Fruit fly (Drosophila melanogaster) whole organism, adult: ENCODE data around the gene TwdlW.

Source experiments
- CG11617 ChIP-seq: fragments of 200-800 bp; sonication (Bioruptor generic); optimal IDR thresholded peaks from 2 replicates; lab custom pipeline; 2017; ENCODE audit warnings: mild to moderate bottlenecking, missing biosample characterization, missing genetic modification reagents, missing genetic modification characterization
- CG12768 ChIP-seq: fragments of 200-800 bp; sonication (Bioruptor generic); optimal IDR thresholded peaks from 2 replicates; lab custom pipeline; 2017; ENCODE audit warnings: missing biosample characterization, missing genetic modification characterization, mild to moderate bottlenecking, moderate library complexity, missing genetic modification reagents
- CG14711 ChIP-seq: fragments of 200-800 bp; sonication (Bioruptor generic); optimal IDR thresholded peaks from 2 replicates; lab custom pipeline; 2018; ENCODE audit warnings: missing biosample characterization, mild to moderate bottlenecking, missing genetic modification characterization, moderate library complexity
- CG1620 ChIP-seq: fragments of 200-800 bp; sonication (Bioruptor generic); optimal IDR thresholded peaks from 2 replicates; lab custom pipeline; 2016; ENCODE audit warnings: missing biosample characterization, missing genetic modification characterization
- CG33017 ChIP-seq: fragments of 200-800 bp; sonication (Bioruptor generic); optimal IDR thresholded peaks from 2 replicates; lab custom pipeline; 2018; ENCODE audit warnings: missing biosample characterization, mild to moderate bottlenecking, missing genetic modification characterization, moderate library complexity
- CG5204 ChIP-seq: fragments of 200-800 bp; sonication (Bioruptor generic); optimal IDR thresholded peaks from 2 replicates; lab custom pipeline; 2016; ENCODE audit warnings: missing biosample characterization, missing genetic modification characterization
- CG7045 ChIP-seq: fragments of 200-800 bp; sonication (Bioruptor generic); optimal IDR thresholded peaks from 2 replicates; lab custom pipeline; 2017; ENCODE audit warnings: missing biosample characterization, mild to moderate bottlenecking, missing genetic modification characterization
- CG7101 ChIP-seq: fragments of 200-800 bp; sonication (Bioruptor generic); optimal IDR thresholded peaks from 2 replicates; lab custom pipeline; 2018; ENCODE audit warnings: missing biosample characterization, mild to moderate bottlenecking, missing genetic modification characterization, moderate library complexity
- Clk ChIP-seq: fragments of 200-800 bp; sonication (Bioruptor generic); optimal IDR thresholded peaks from 2 replicates; lab custom pipeline; 2017; ENCODE audit warnings: missing biosample characterization, missing genetic modification characterization
- Crg-1 ChIP-seq: fragments of 200-800 bp; sonication (Bioruptor generic); optimal IDR thresholded peaks from 2 replicates; lab custom pipeline; 2016; ENCODE audit warnings: missing biosample characterization, missing genetic modification characterization
- Hr96 ChIP-seq: fragments of 200-800 bp; sonication (Bioruptor generic); optimal IDR thresholded peaks from 2 replicates; lab custom pipeline; 2016; ENCODE audit warnings: missing biosample characterization, missing genetic modification characterization
- Mnt ChIP-seq: fragments of 200-800 bp; sonication (Bioruptor generic); optimal IDR thresholded peaks from 2 replicates; lab custom pipeline; 2016; ENCODE audit warnings: missing biosample characterization, mild to moderate bottlenecking, missing genetic modification characterization
- bab1 ChIP-seq: fragments of 200-800 bp; sonication (Bioruptor generic); optimal IDR thresholded peaks from 3 replicates; lab custom pipeline; 2019; ENCODE audit warnings: missing biosample characterization, mild to moderate bottlenecking, missing genetic modification characterization, moderate library complexity
- cic ChIP-seq: fragments of 200-800 bp; sonication (Bioruptor generic); optimal IDR thresholded peaks from 2 replicates; lab custom pipeline; 2017; ENCODE audit warnings: missing biosample characterization, mild to moderate bottlenecking, missing genetic modification characterization, moderate library complexity
- cnc ChIP-seq, 2 experiments: fragments of >200 bp; optimal IDR thresholded peaks; 2 replicates each; lab custom pipeline; 2017
- kay ChIP-seq: fragments of 200-800 bp; sonication (Bioruptor generic); peaks from one replicate; lab custom pipeline; 2016; ENCODE audit warnings: missing biosample characterization, missing genetic modification characterization, borderline replicate concordance
- ovo ChIP-seq: fragments of 200-800 bp; sonication (Bioruptor generic); optimal IDR thresholded peaks from 2 replicates; lab custom pipeline; 2016; ENCODE audit warnings: missing biosample characterization, missing genetic modification characterization
- pad ChIP-seq: fragments of 200-800 bp; sonication (Bioruptor generic); optimal IDR thresholded peaks from 3 replicates; lab custom pipeline; 2017; ENCODE audit warnings: missing biosample characterization, missing genetic modification characterization, mild to moderate bottlenecking, moderate library complexity, missing genetic modification reagents
- tj ChIP-seq: fragments of 200-800 bp; sonication (Bioruptor generic); optimal IDR thresholded peaks from 3 replicates; lab custom pipeline; 2017; ENCODE audit warnings: missing biosample characterization, mild to moderate bottlenecking, missing genetic modification characterization, moderate library complexity
- toe ChIP-seq: fragments of 200-800 bp; sonication (Bioruptor generic); optimal IDR thresholded peaks from 2 replicates; lab custom pipeline; 2016; ENCODE audit warnings: missing biosample characterization, missing genetic modification characterization

Gene TwdlW

DNA sequence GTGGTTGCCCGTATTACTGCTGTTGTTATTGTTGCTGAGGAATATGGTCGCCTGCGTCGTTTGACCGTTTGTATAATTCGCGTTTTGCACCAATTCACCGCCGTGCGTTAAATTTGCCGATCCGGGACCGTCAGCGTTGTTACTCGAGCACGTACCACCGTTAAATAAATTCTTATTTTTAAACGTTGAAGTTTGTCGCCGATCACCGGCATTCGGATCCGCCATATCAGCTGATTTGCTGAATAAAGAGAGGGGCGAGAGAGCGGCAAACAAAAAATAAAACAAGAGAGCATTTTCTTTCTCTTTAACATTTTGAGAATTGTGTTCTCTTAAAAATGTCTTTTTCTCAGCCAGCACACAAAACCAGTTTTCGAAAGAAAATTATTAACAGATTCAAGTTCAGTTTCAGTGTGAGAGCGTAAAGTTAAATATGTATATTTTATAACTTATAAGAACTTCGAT lies 23.3 kb downstream of the TwdlW start:
- TF ChIP-seq cnc (optimal IDR thresholded peaks at IDR 0.05; lab: Kevin White, UChicago) (no peak), Hr96 (GFP tag; lab: Kevin White, UChicago) (no peak), CG14711 (tag; lab: Kevin White, UChicago) (no peak), cic (GFP tag; lab: Kevin White, UChicago) (peak; percentile 11), tj (GFP tag; lab: Kevin White, UChicago) (peak; percentile 80), pad (no peak), CG11617 (GFP tag; lab: Kevin White, UChicago) (no peak), CG1620 (GFP tag; lab: Kevin White, UChicago) (no peak), Crg-1 (GFP tag; lab: Kevin White, UChicago) (no peak), Clk (GFP tag; lab: Kevin White, UChicago) (no peak), CG12768 (peak; percentile 6), CG5204 (GFP tag; lab: Kevin White, UChicago) (no peak), CG7101 (tag; lab: Kevin White, UChicago) (peak; percentile 3), CG33017 (tag; lab: Kevin White, UChicago) (peak; percentile 2), kay (GFP tag; lab: Kevin White, UChicago) (no peak), bab1 (GFP tag; lab: Kevin White, UChicago) (peak; percentile 43), Mnt (GFP tag; lab: Kevin White, UChicago) (peak; percentile 7), CG7045 (GFP tag; lab: Kevin White, UChicago) (no peak), ovo (GFP tag; lab: Kevin White, UChicago) (no peak), toe (GFP tag; lab: Kevin White, UChicago) (no peak)

DNA sequence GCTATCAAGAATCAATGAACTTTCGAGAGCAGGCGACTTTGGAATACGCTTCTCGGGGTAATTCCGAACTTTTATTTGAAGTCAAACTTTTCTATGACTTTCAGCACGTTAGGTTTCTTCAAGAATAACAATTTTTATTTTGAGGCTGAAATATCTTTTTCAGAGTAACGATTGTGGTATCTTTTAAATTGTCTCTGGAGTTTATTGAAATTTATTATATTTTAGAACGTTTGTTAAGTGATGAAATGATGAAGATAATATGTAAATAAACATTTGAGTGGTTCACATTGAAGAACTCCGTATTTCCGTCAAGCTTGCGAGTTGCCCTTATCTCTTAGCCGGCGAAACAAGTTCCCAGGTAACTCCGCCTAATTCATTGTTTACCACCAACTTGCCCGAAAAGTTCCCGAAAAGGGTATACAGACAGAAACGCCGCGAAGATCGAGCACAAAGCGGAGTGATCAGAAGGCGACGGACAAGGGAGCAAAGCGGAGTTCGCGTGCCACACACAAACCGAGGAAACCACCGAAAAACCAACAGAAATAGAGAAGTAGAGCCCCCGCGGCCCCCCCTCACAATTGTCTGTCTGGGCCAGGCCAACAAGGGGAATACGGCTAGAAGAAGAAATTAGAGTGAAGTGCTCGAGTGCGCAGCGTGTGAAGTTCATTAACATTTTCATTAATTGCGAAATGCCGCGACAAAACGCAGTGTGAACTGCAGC lies 24.4 kb downstream of the TwdlW start:
- TF ChIP-seq CG33017 (tag; lab: Kevin White, UChicago) (no peak), cnc (optimal IDR thresholded peaks at IDR 0.05; lab: Kevin White, UChicago) (no peak), CG12768 (no peak), pad (no peak), bab1 (GFP tag; lab: Kevin White, UChicago) (no peak), CG7101 (tag; lab: Kevin White, UChicago) (no peak), Hr96 (GFP tag; lab: Kevin White, UChicago) (no peak), kay (GFP tag; lab: Kevin White, UChicago) (no peak), CG11617 (GFP tag; lab: Kevin White, UChicago) (no peak), Mnt (GFP tag; lab: Kevin White, UChicago) (no peak), ovo (GFP tag; lab: Kevin White, UChicago) (no peak), Clk (GFP tag; lab: Kevin White, UChicago) (no peak)

DNA sequence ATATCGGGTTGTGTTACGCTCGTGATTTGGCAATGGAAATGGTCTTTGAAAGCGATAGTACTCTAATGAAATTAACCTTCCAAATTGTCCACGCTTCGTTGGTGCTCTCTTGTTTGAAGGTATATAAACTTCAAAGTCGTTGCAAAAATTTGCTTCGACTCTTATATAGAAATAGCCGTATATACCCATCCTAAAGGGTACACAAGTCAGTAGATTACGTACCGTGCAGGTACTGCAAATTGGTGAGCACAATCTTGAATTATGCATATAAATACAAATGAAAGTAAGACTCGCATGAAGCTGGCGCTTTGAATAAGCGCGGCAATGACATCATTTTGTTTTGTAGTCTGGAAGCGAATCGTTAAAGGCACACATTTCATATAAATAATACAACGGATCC lies 26.0 kb downstream of the TwdlW start:
- TF ChIP-seq CG33017 (tag; lab: Kevin White, UChicago), result no peak
- no peak for TF ChIP-seq tj (GFP tag; lab: Kevin White, UChicago)
- no peak for TF ChIP-seq toe (GFP tag; lab: Kevin White, UChicago)
- TF ChIP-seq Mnt (GFP tag; lab: Kevin White, UChicago), result no peak
- peak; percentile 30 for TF ChIP-seq CG12768
- peak; percentile 19 for TF ChIP-seq CG7101 (tag; lab: Kevin White, UChicago)
- TF ChIP-seq kay (GFP tag; lab: Kevin White, UChicago), result peak; percentile 90
- no peak for TF ChIP-seq cnc (optimal IDR thresholded peaks at IDR 0.05; lab: Kevin White, UChicago)
- peak; percentile 43 for TF ChIP-seq CG14711 (tag; lab: Kevin White, UChicago)

DNA sequence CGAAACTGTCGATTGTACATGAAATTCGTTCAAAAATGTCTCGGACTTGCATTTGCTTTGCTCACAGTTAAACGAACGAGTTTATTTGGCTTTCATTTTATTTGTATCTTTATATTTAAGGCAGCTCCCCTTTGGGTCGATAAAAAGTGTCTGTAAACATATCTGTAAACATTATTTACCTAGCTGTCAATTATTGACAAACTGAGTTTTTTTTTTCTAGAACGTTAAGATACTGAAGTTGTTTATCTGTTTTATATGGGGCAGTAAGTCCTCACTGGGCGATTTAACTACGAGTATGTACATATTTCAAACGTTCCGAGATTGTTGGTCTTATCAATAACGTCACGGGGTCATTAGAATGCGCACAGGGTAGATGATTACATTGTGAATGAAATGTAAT lies 26.5 kb downstream of the TwdlW start:
- TF ChIP-seq CG14711 (tag; lab: Kevin White, UChicago), result no peak
- peak; percentile 53 for TF ChIP-seq cic (GFP tag; lab: Kevin White, UChicago)
- TF ChIP-seq tj (GFP tag; lab: Kevin White, UChicago), result peak; percentile 88
- peak; percentile 17 for TF ChIP-seq CG11617 (GFP tag; lab: Kevin White, UChicago)
- TF ChIP-seq CG12768, result no peak
- TF ChIP-seq Crg-1 (GFP tag; lab: Kevin White, UChicago), result peak; percentile 68
- TF ChIP-seq ovo (GFP tag; lab: Kevin White, UChicago), result peak; percentile 58
- peak; percentile 47 for TF ChIP-seq CG33017 (tag; lab: Kevin White, UChicago)
- peak; percentile 8 for TF ChIP-seq CG7045 (GFP tag; lab: Kevin White, UChicago)
- peak; percentile 38 for TF ChIP-seq CG7101 (tag; lab: Kevin White, UChicago)

DNA sequence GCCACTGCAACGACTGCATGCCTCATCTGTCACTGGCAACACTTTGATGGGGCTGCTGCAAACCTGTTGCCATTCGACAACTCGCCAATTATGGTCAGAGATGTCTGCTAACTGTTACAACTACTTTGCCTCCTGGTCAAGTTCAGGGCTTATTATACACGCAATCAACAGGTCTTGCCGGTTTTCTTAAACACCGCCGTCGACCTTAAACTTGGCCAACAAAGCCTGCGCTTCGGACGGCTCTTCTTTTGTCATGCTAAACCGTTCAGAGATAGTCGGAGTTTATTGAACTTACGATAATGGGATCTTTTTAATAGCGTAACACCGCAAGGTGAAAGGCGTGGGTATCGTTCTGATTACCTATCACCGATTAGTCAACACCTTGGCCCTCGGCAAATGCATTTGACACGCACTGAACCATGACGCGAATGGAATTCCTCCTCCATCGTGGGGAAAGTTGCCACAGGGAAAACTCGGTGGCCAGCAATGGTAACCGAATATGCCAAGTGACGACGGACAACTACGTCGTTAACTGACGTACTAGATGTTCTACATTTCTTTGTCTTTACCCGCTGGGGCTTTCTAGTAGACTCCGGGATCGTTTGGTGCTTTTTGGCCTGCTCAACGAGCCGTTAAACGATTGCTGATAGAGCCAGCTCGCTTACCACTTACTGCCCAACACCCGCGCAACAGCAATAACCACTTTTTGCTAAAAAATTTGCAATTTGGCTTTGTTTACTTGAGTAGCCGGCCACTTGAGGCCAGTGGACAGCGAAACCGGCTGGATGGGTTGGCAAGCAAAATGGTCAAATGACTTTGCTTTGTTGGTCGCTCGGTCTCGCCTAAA lies 31.1 kb downstream of the TwdlW start:
- no peak for TF ChIP-seq CG11617 (GFP tag; lab: Kevin White, UChicago)
- TF ChIP-seq cic (GFP tag; lab: Kevin White, UChicago), result no peak
- TF ChIP-seq toe (GFP tag; lab: Kevin White, UChicago), result no peak
- TF ChIP-seq CG7101 (tag; lab: Kevin White, UChicago), result no peak
- no peak for TF ChIP-seq Clk (GFP tag; lab: Kevin White, UChicago)
- no peak for TF ChIP-seq CG5204 (GFP tag; lab: Kevin White, UChicago)
- no peak for TF ChIP-seq Hr96 (GFP tag; lab: Kevin White, UChicago)
- no peak for TF ChIP-seq Crg-1 (GFP tag; lab: Kevin White, UChicago)
- no peak for TF ChIP-seq CG14711 (tag; lab: Kevin White, UChicago)
- TF ChIP-seq kay (GFP tag; lab: Kevin White, UChicago), result no peak
- no peak for TF ChIP-seq CG1620 (GFP tag; lab: Kevin White, UChicago)
- no peak for TF ChIP-seq tj (GFP tag; lab: Kevin White, UChicago)
- TF ChIP-seq CG33017 (tag; lab: Kevin White, UChicago), result no peak
- no peak for TF ChIP-seq CG7045 (GFP tag; lab: Kevin White, UChicago)
- no peak for TF ChIP-seq bab1 (GFP tag; lab: Kevin White, UChicago)
- no peak for TF ChIP-seq Mnt (GFP tag; lab: Kevin White, UChicago)
